Worm (Caenorhabditis elegans): ENCODE measurements around the gene ctsa-1.1.
A peak's percentile ranks its signal among the peaks of the same experiment; 100 is the strongest.

ctsa-1.1 gene

DNA sequence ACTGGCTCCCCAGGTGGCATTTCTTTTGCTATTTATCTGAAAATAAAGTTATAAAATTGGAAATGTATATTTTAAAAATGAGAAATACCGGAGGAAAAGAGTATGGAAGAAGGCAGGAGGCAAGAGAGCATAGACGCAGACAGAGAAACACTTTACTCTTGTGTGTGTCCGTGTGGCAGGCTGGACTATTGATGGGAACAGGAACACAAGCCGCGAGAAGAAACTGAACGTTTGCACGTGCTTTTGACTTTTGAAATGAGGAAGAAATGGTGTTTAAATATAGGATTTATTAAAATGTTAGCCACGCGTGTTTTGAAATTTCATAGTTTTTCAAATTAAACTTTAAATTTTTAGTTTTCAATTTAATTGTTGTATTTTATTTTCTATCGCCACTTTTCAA is 11.3 kb upstream of the ctsa-1.1 start, which contains the start of gene F10G7.10 (continued):
- TF ChIP-seq mes-2 (tag; optimal IDR thresholded peaks at IDR 0.05; ENCODE audit: poor library complexity, severe bottlenecking), result peak; percentile 31
- TF ChIP-seq ces-1 (GFP tag; optimal IDR thresholded peaks at IDR 0.05), result no peak
- TF ChIP-seq daf-8 (GFP tag; IDR thresholded peaks at IDR 0.05), result no peak
- TF ChIP-seq nhr-10 (tag; optimal IDR thresholded peaks at IDR 0.05), result no peak
- no peak for TF ChIP-seq daf-16 (GFP tag; optimal IDR thresholded peaks at IDR 0.05)
- peak; percentile 29 for TF ChIP-seq daf-16 (tag; optimal IDR thresholded peaks at IDR 0.05)

DNA sequence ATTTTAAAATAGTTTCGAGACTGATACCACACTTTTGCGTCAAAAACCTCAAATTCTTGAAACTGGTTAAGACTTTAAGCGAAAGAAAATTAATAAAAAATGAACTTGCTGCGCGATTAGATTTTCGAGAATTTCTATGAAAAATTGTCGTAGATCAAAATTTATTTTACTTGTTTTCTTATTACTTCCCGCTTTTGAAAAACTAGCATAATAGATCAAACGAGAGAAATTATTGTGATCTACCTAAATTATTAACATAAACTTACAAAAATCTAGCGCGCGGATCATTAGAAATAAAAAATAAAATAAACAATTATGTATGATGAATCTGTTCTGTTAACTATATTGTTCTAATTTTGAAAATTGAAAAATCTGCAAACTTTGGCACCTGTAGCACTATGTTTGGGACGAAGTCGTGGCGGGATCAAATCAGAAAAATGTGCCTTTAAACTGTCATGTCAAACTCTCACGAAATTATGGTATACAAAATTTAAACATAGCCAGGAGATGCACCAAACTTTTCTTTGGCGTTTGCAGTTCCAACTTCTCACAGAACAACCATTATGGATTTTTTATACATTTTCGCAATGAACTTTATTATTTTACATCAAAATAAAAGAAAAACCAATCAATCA is 10.6 kb upstream of the ctsa-1.1 start:
- no peak for TF ChIP-seq hlh-11 (tag; optimal IDR thresholded peaks at IDR 0.05)
- TF ChIP-seq T26A8.4 (GFP tag; IDR thresholded peaks at IDR 0.05), result 0 out of 2 replicates have a peak, but pooled peaks have one; percentile 23
- TF ChIP-seq unc-62 (GFP tag; optimal IDR thresholded peaks at IDR 0.05 in 1 of 2), result peak in 1 of 2 experiments; percentile 69
- TF ChIP-seq unc-62 (tag; optimal IDR thresholded peaks at IDR 0.05), result no peak
- no peak for TF ChIP-seq lin-29 (GFP tag; IDR thresholded peaks at IDR 0.05)
- TF ChIP-seq daf-16 (GFP tag; optimal IDR thresholded peaks at IDR 0.05), result no peak
- peak; percentile 16 for TF ChIP-seq daf-16 (tag; optimal IDR thresholded peaks at IDR 0.05)
- TF ChIP-seq nhr-25 (tag; optimal IDR thresholded peaks at IDR 0.05; ENCODE audit: borderline replicate concordance, insufficient read depth), result no peak
- peak; percentile 47 for TF ChIP-seq dve-1 (tag; optimal IDR thresholded peaks at IDR 0.05; ENCODE audit: insufficient read depth)
- TF ChIP-seq lin-15B (tag; optimal IDR thresholded peaks at IDR 0.05), result no peak
- TF ChIP-seq mdt-29 (GFP tag; IDR thresholded peaks at IDR 0.05), result no peak
- TF ChIP-seq madf-5 (GFP tag; IDR thresholded peaks at IDR 0.05), result no peak
- no peak for TF ChIP-seq lsy-2 (tag; optimal IDR thresholded peaks at IDR 0.05)
- TF ChIP-seq nhr-111 (GFP tag; optimal IDR thresholded peaks at IDR 0.05), result no peak
- peak; percentile 75 for TF ChIP-seq ama-1 (optimal IDR thresholded peaks at IDR 0.05)
- no peak for TF ChIP-seq nhr-76 (tag; optimal IDR thresholded peaks at IDR 0.05)
- TF ChIP-seq mdl-1 (tag; optimal IDR thresholded peaks at IDR 0.05), result no peak
- TF ChIP-seq snpc-4 (tag; optimal IDR thresholded peaks at IDR 0.05), result no peak

DNA sequence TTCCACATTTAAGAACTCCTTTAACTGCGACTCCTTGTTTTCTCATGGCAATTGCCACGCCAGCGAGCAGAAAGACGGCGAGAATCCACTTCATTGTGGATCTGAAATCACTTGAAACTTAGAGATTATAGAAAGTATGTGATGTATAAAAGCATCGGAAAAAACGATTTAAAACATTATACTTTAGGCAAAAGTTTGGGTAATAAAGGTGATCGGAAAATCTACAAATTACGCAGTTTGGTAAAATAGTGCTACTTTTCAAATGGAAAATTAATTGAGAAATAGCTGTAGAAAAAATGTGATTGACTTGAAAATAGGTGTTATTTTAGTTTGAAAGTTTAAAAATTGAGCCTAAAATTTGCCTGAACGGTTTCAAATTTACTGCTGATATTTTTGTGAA is 9.7 kb upstream of the ctsa-1.1 start, which contains the start of gene ttr-41:
ttr-41 (minus strand) TSS at position 101 of the 400 bp plus-strand sequence.
- no peak for TF ChIP-seq lin-29 (GFP tag; IDR thresholded peaks at IDR 0.05)
- TF ChIP-seq ctbp-1 (GFP tag; IDR thresholded peaks at IDR 0.05), result no peak
- no peak for TF ChIP-seq ztf-7 (tag; optimal IDR thresholded peaks at IDR 0.05)
- no peak for TF ChIP-seq unc-62 (GFP tag; optimal IDR thresholded peaks at IDR 0.05 in 1 of 2)
- no peak for TF ChIP-seq unc-62 (tag; optimal IDR thresholded peaks at IDR 0.05)
- no peak for TF ChIP-seq dmd-8 (GFP tag; IDR thresholded peaks at IDR 0.05)

DNA sequence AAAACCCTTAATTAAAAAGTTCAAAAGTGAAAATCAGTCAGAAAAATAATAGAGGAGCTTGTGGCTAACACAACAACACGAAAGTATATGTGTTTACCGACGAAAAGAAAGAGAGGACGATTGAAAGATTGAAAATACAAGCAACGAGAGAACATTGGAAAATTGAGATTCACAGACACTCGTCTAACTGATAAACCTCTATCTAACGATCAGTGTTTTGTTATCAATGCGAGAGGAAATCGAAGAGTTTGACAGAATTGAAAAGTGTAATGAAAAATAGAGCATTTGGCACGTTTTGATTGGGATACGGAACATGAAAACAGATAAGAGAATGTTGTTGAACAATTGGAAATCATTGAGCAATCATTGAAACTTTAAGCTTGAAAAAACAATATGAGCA is 8.8 kb upstream of the ctsa-1.1 start:
- TF ChIP-seq dmd-6 (GFP tag; IDR thresholded peaks at IDR 0.05), result peak; percentile 89
- peak; percentile 66 to 95 for TF ChIP-seq daf-16 (GFP tag; optimal IDR thresholded peaks at IDR 0.05)
- TF ChIP-seq daf-16 (tag; optimal IDR thresholded peaks at IDR 0.05), result peak; percentile 99
- TF ChIP-seq Y75B8A.6 (GFP tag; IDR thresholded peaks at IDR 0.05), result no peak
- no peak for TF ChIP-seq attf-4 (tag; optimal IDR thresholded peaks at IDR 0.05)
- no peak for TF ChIP-seq lin-13 (GFP tag; optimal IDR thresholded peaks at IDR 0.05)
- no peak for TF ChIP-seq ztf-11 (tag; optimal IDR thresholded peaks at IDR 0.05)
- TF ChIP-seq F26F4.8 (GFP tag; conservative IDR thresholded peaks at IDR 0.05), result no peak
- peak; percentile 50; the same call in 1 of the 2 replicates for TF ChIP-seq php-3 (GFP tag; IDR thresholded peaks at IDR 0.05)
- peak; percentile 73 for TF ChIP-seq lin-1 (GFP tag; IDR thresholded peaks at IDR 0.05)
- TF ChIP-seq vab-7 (GFP tag; IDR thresholded peaks at IDR 0.05), result no peak
- no peak for TF ChIP-seq snpc-1.2 (GFP tag; IDR thresholded peaks at IDR 0.05)
- no peak for TF ChIP-seq jun-1 (tag; optimal IDR thresholded peaks at IDR 0.05)
- TF ChIP-seq nhr-41 (GFP tag; IDR thresholded peaks at IDR 0.05), result no peak
- TF ChIP-seq Y5F2A.4 (GFP tag; optimal IDR thresholded peaks at IDR 0.05), result no peak
- TF ChIP-seq mep-1 (tag; optimal IDR thresholded peaks at IDR 0.05), result peak; percentile 18
- TF ChIP-seq dmd-8 (GFP tag; IDR thresholded peaks at IDR 0.05), result no peak
- no peak for TF ChIP-seq fos-1 (tag; optimal IDR thresholded peaks at IDR 0.05)
- TF ChIP-seq ama-1 (optimal IDR thresholded peaks at IDR 0.05), result no peak
- peak; percentile 92 for TF ChIP-seq dve-1 (tag; optimal IDR thresholded peaks at IDR 0.05; ENCODE audit: insufficient read depth)
- TF ChIP-seq snpc-4 (tag; optimal IDR thresholded peaks at IDR 0.05), result no peak
- no peak for TF ChIP-seq T26A8.4 (GFP tag; IDR thresholded peaks at IDR 0.05)
- TF ChIP-seq mxl-3 (GFP tag; optimal IDR thresholded peaks at IDR 0.05), result peak; percentile 44
- TF ChIP-seq zip-2 (tag; optimal IDR thresholded peaks at IDR 0.05), result no peak
- no peak for TF ChIP-seq F49E8.2 (tag; optimal IDR thresholded peaks at IDR 0.05; ENCODE audit: borderline replicate concordance)
- no peak for TF ChIP-seq daf-12 (tag; optimal IDR thresholded peaks at IDR 0.05)
- TF ChIP-seq nhr-102 (tag; optimal IDR thresholded peaks at IDR 0.05), result peak; percentile 14
